Fruit fly (Drosophila melanogaster) whole organism, adult: ENCODE data around the gene CG31697.
A peak's percentile ranks its signal among the peaks of the same experiment; 100 is the strongest.

Source experiments
- CG12768 ChIP-seq: fragments of 200-800 bp; sonication (Bioruptor generic); optimal IDR thresholded peaks from 2 replicates; lab custom pipeline; 2017; ENCODE audit warnings: missing biosample characterization, missing genetic modification characterization, mild to moderate bottlenecking, moderate library complexity, missing genetic modification reagents
- Hr96 ChIP-seq: fragments of 200-800 bp; sonication (Bioruptor generic); optimal IDR thresholded peaks from 2 replicates; lab custom pipeline; 2016; ENCODE audit warnings: missing biosample characterization, missing genetic modification characterization
- cic ChIP-seq: fragments of 200-800 bp; sonication (Bioruptor generic); optimal IDR thresholded peaks from 2 replicates; lab custom pipeline; 2017; ENCODE audit warnings: missing biosample characterization, mild to moderate bottlenecking, missing genetic modification characterization, moderate library complexity
- tj ChIP-seq: fragments of 200-800 bp; sonication (Bioruptor generic); optimal IDR thresholded peaks from 3 replicates; lab custom pipeline; 2017; ENCODE audit warnings: missing biosample characterization, mild to moderate bottlenecking, missing genetic modification characterization, moderate library complexity

dm6 chr2L:19549412-19549811 lies 14.2 kb downstream of the CG31697 start:
- peak; percentile 6 for TF ChIP-seq CG12768
- peak; percentile 12 for TF ChIP-seq tj (GFP tag; lab: Kevin White, UChicago)
- peak; percentile 5 for TF ChIP-seq Hr96 (GFP tag; lab: Kevin White, UChicago)
- TF ChIP-seq cic (GFP tag; lab: Kevin White, UChicago): peak; percentile 52
